Worm (Caenorhabditis elegans) whole organism, late embryonic: Measurements from ENCODE around the gene ugt-51.
A peak's percentile ranks its signal among the peaks of the same experiment; 100 is the strongest.

Experiments used
- K02D7.2 ChIP-seq: sonication (generic microtip); optimal IDR thresholded peaks from 2 replicates; lab custom pipeline; 2017; ENCODE audit warnings: mild to moderate bottlenecking, missing genetic modification characterization, missing compliant biosample characterization
- T23F11.4 ChIP-seq: fragments of 200-800 bp; sonication (Bioruptor generic); optimal IDR thresholded peaks from 2 replicates; lab custom pipeline; 2018; ENCODE audit warnings: mild to moderate bottlenecking, missing genetic modification characterization, missing compliant biosample characterization
- Y22D7AL.16 ChIP-seq: sonication (generic microtip); optimal IDR thresholded peaks from 2 replicates; lab custom pipeline; 2016; ENCODE audit warnings: missing genetic modification characterization, missing compliant biosample characterization
- ama-1 ChIP-seq: fragments of 150-350 bp; optimal IDR thresholded peaks from 2 replicates; lab custom pipeline; 2014
- ceh-18 ChIP-seq: sonication (generic microtip); optimal IDR thresholded peaks from 2 replicates; lab custom pipeline; 2016; ENCODE audit warnings: missing genetic modification characterization, missing compliant biosample characterization
- ceh-19 ChIP-seq: fragments of 200-800 bp; sonication (Bioruptor generic); optimal IDR thresholded peaks from 2 replicates; lab custom pipeline; 2018; ENCODE audit warnings: mild to moderate bottlenecking, missing genetic modification characterization, missing compliant biosample characterization
- ceh-30 ChIP-seq: fragments of 150-350 bp; optimal IDR thresholded peaks from 2 replicates; lab custom pipeline; 2014; ENCODE audit warnings: missing biosample characterization, missing genetic modification characterization
- ceh-45 ChIP-seq: fragments of 200-800 bp; sonication (Bioruptor generic); IDR thresholded peaks from 2 replicates; pipeline ENCODE4 v1.3.6; 2022; ENCODE audit warnings: missing genetic modification reagents, missing genetic modification characterization, missing compliant biosample characterization
- ceh-48 ChIP-seq: sonication (generic microtip); optimal IDR thresholded peaks from 2 replicates; lab custom pipeline; 2016; ENCODE audit warnings: missing genetic modification characterization, inconsistent platforms, missing compliant biosample characterization
- ceh-6 ChIP-seq: fragments of 200-800 bp; sonication (Bioruptor generic); optimal IDR thresholded peaks from 2 replicates; lab custom pipeline; 2018; ENCODE audit warnings: mild to moderate bottlenecking, missing genetic modification characterization, missing compliant biosample characterization
- elt-2 ChIP-seq: sonication (generic microtip); optimal IDR thresholded peaks from 2 replicates; lab custom pipeline; 2016; ENCODE audit warnings: missing genetic modification reagents, missing genetic modification characterization, missing compliant biosample characterization
- elt-4 ChIP-seq: sonication (generic microtip); optimal IDR thresholded peaks from 2 replicates; lab custom pipeline; 2016; ENCODE audit warnings: missing genetic modification characterization, missing compliant biosample characterization
- ets-4 ChIP-seq: sonication (generic microtip); optimal IDR thresholded peaks from 2 replicates; lab custom pipeline; 2016; ENCODE audit warnings: missing genetic modification characterization, missing compliant biosample characterization
- fkh-10 ChIP-seq: fragments of 150-350 bp; optimal IDR thresholded peaks from 2 replicates; lab custom pipeline; 2014; ENCODE audit warnings: missing biosample characterization, missing genetic modification reagents, missing genetic modification characterization
- fkh-6 ChIP-seq: sonication (generic microtip); optimal IDR thresholded peaks from 2 replicates; lab custom pipeline; 2016; ENCODE audit warnings: missing genetic modification characterization, missing compliant biosample characterization
- gmeb-2 ChIP-seq: sonication (generic microtip); optimal IDR thresholded peaks from 2 replicates; lab custom pipeline; 2016; ENCODE audit warnings: missing genetic modification characterization, inconsistent platforms, missing compliant biosample characterization
- hlh-13 ChIP-seq: fragments of 200-800 bp; sonication (Bioruptor generic); optimal IDR thresholded peaks from 2 replicates; lab custom pipeline; 2018; ENCODE audit warnings: mild to moderate bottlenecking, missing genetic modification characterization, missing compliant biosample characterization
- hlh-30 ChIP-seq: sonication (generic microtip); optimal IDR thresholded peaks from 2 replicates; lab custom pipeline; 2017; ENCODE audit warnings: antibody characterized with exemption, missing genetic modification characterization, missing compliant biosample characterization; ENCODE audit not compliant: insufficient read depth
- hlh-8 ChIP-seq: sonication (generic microtip); optimal IDR thresholded peaks from 2 replicates; lab custom pipeline; 2016; ENCODE audit warnings: missing genotype, missing genetic modification characterization, missing compliant biosample characterization
- nhr-232 ChIP-seq: sonication (generic microtip); optimal IDR thresholded peaks from 2 replicates; lab custom pipeline; 2016; ENCODE audit warnings: missing genetic modification characterization, missing compliant biosample characterization
- pag-3 ChIP-seq: sonication (generic microtip); optimal IDR thresholded peaks from 2 replicates; lab custom pipeline; 2016; ENCODE audit warnings: missing compliant biosample characterization, missing genetic modification characterization, borderline replicate concordance
- pha-4 ChIP-seq: fragments of 150-350 bp; optimal IDR thresholded peaks from 2 replicates; lab custom pipeline; 2018; ENCODE audit warnings: missing biosample characterization, missing genetic modification reagents, missing genetic modification characterization
- pqm-1 ChIP-seq: sonication (generic microtip); optimal IDR thresholded peaks from 2 replicates; lab custom pipeline; 2016; ENCODE audit warnings: missing genetic modification characterization, missing compliant biosample characterization
- ref-2 ChIP-seq: sonication (generic microtip); optimal IDR thresholded peaks from 2 replicates; lab custom pipeline; 2016; ENCODE audit warnings: missing genetic modification characterization, missing compliant biosample characterization
- rnt-1 ChIP-seq: sonication (generic microtip); optimal IDR thresholded peaks from 2 replicates; lab custom pipeline; 2016; ENCODE audit warnings: missing genetic modification characterization, missing compliant biosample characterization
- sdc-2 ChIP-seq: sonication (generic microtip); optimal IDR thresholded peaks from 2 replicates; lab custom pipeline; 2016; ENCODE audit warnings: missing genotype, missing genetic modification characterization, missing compliant biosample characterization
- sox-2 ChIP-seq: fragments of 200-800 bp; sonication (Bioruptor generic); IDR thresholded peaks from 2 replicates; pipeline ENCODE4 v1.3.6; 2022; ENCODE audit warnings: missing genetic modification reagents, missing genetic modification characterization, missing compliant biosample characterization
- sox-4 ChIP-seq: sonication (generic microtip); optimal IDR thresholded peaks from 2 replicates; lab custom pipeline; 2017; ENCODE audit warnings: mild to moderate bottlenecking, missing genetic modification characterization, inconsistent platforms, missing compliant biosample characterization
- unc-42 ChIP-seq: sonication (generic microtip); optimal IDR thresholded peaks from 2 replicates; lab custom pipeline; 2016; ENCODE audit warnings: missing genotype, missing genetic modification characterization, missing compliant biosample characterization
- unc-55 ChIP-seq: sonication (generic microtip); optimal IDR thresholded peaks from 2 replicates; lab custom pipeline; 2017; ENCODE audit warnings: missing biosample characterization, missing genetic modification reagents, missing genetic modification characterization
- ztf-16 ChIP-seq: sonication (generic microtip); optimal IDR thresholded peaks from 2 replicates; lab custom pipeline; 2017; ENCODE audit warnings: missing genetic modification characterization, missing compliant biosample characterization

Gene ugt-51

DNA sequence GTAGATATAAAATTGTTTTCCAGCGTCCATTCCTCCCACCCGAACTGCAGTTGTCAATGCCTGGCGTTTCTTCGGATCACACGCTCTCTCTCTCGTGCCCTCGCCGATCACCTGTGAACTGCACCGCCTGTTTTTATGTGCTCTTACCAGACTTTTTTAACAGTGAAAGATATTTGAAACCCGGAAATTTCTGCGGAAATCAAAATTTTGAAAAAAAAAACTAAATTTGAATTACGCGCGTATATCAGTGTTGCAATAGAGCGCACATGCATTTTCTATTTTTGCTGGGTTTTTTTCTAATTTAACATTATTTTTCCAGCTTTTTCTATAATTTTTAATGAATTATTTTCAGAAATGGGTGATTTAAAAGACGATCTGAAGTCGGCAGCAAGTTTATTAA is 27.0 kb upstream of the ugt-51 start, which contains the start of gene ttc-37:
ttc-37 (plus strand) TSS at position 349 of the 400 bp plus-strand sequence.
- TF ChIP-seq unc-55 (GFP tag; lab: Kevin White, UChicago) (no peak), ceh-18 (tag; lab: Kevin White, UChicago) (peak; percentile 16)

- TF ChIP-seq unc-42 (tag; lab: Kevin White, UChicago) (no peak), ets-4 (tag; lab: Kevin White, UChicago) (no peak), sox-4 (tag; lab: Kevin White, UChicago) (no peak), K02D7.2 (tag; lab: Kevin White, UChicago) (no peak)
Measured at ce11 chrV:5203643-5204042, 26.5 kb upstream of the ugt-51 start.

ce11 chrV:5201706-5202105 is 24.6 kb upstream of the ugt-51 start:
- no peak for TF ChIP-seq hlh-30
- TF ChIP-seq unc-55 (GFP tag; lab: Kevin White, UChicago), result peak; percentile 27

ce11 chrV:5200188-5200587 is 23.1 kb upstream of the ugt-51 start:
- TF ChIP-seq hlh-13, result no peak
- TF ChIP-seq fkh-10 (GFP tag; lab: Kevin White, UChicago), result peak; percentile 48
- TF ChIP-seq pha-4, result no peak
- TF ChIP-seq ceh-6, result no peak
- TF ChIP-seq ceh-30 (tag; lab: Kevin White, UChicago), result no peak
- no peak for TF ChIP-seq sdc-2 (tag; lab: Kevin White, UChicago)
- peak; percentile 98 for TF ChIP-seq unc-42 (tag; lab: Kevin White, UChicago)
- TF ChIP-seq ceh-45 (GFP tag; lab: Robert Waterston, UW), result no peak

DNA sequence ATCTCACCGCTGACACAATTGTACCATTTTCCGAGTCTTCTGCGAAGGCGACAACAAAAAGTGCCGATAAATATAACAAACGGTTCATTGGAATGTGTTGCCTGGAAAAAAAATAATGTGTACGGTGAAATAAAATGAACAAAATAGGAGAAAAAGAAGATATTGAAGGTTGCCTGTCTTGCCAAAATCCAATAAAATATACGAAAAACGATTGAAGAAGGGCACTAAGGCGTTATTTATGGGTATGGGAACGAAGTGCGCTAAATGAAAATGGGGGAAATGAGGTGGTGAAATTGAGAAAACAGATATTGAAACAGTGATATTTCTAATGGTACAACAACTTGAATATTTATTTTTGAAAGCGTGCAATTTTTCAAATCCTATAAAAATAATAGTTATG is 21.1 kb upstream of the ugt-51 start, which contains the start of gene Y47A7.2:
Y47A7.2 (minus strand) TSS at position 101 of the 400 bp plus-strand sequence.
- TF ChIP-seq ama-1 (lab: Kevin White, UChicago) (no peak), rnt-1 (tag; lab: Kevin White, UChicago) (no peak), ceh-18 (tag; lab: Kevin White, UChicago) (no peak), pqm-1 (tag; lab: Kevin White, UChicago) (no peak), hlh-13 (no peak), elt-4 (tag; lab: Kevin White, UChicago) (no peak), fkh-6 (tag; lab: Kevin White, UChicago) (no peak), K02D7.2 (tag; lab: Kevin White, UChicago) (no peak), ceh-48 (tag; lab: Kevin White, UChicago) (no peak), gmeb-2 (tag; lab: Kevin White, UChicago) (no peak), pag-3 (tag; lab: Kevin White, UChicago) (no peak), ref-2 (tag; lab: Kevin White, UChicago) (no peak), nhr-232 (tag; lab: Kevin White, UChicago) (no peak), T23F11.4 (no peak), ztf-16 (tag; lab: Kevin White, UChicago) (no peak)

DNA sequence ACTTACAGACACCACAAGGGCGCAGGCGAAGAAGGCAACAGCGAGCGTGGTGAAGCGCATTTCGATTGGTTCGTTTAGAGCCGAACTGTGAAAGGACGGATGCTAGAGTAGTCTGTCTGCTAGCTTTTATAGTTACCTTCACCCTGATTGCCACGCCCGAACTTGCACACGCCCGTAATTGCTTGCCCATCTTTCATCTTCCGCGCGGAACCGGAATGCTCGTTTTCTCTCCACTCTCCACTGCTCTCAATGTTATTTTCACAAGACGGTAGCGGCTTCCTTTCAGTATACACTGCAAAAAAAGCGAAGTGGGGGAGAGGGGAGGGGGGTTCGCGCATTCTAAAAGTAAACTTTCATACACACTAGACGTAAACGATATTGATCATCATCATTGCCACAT is 17.4 kb upstream of the ugt-51 start, which contains the start of gene abu-8:
abu-8 (minus strand) TSS at position 101 of the 400 bp plus-strand sequence.
- no peak for TF ChIP-seq elt-2 (tag; lab: Kevin White, UChicago)
- no peak for TF ChIP-seq Y22D7AL.16 (tag; lab: Kevin White, UChicago)
- no peak for TF ChIP-seq ceh-19 (GFP tag; lab: Kevin White, UChicago)
- TF ChIP-seq ceh-45 (GFP tag; lab: Robert Waterston, UW), result no peak
- no peak for TF ChIP-seq sox-2
- TF ChIP-seq gmeb-2 (tag; lab: Kevin White, UChicago), result no peak
- TF ChIP-seq hlh-8 (tag; lab: Kevin White, UChicago), result no peak
